Fruit fly (Drosophila melanogaster) whole organism, embryonic: ENCODE results near the gene Mtch.

ENCODE experiments used
- ATbp ChIP-seq: fragments of 200-800 bp; sonication (Bioruptor generic); optimal IDR thresholded peaks from 2 replicates; lab custom pipeline; 2017; ENCODE audit warnings: missing biosample characterization, mild to moderate bottlenecking, missing genetic modification characterization, missing genetic modification reagents
- Adf1 ChIP-seq: fragments of 200-800 bp; sonication (Bioruptor generic); IDR thresholded peaks from 2 replicates; pipeline ENCODE4 v1.3.6; 2022; ENCODE audit warnings: missing biosample characterization, missing genetic modification characterization
- Atf3 ChIP-seq: fragments of 200-800 bp; sonication (Bioruptor generic); optimal IDR thresholded peaks from 3 replicates; lab custom pipeline; 2016; ENCODE audit warnings: missing biosample characterization, missing genetic modification characterization
- CG10959 ChIP-seq: fragments of 200-800 bp; sonication (Bioruptor generic); IDR thresholded peaks from 2 replicates; pipeline ENCODE4 v1.3.6; 2022; ENCODE audit warnings: missing biosample characterization, missing genetic modification characterization
- CG11456 ChIP-seq: fragments of 200-800 bp; sonication (Bioruptor generic); IDR thresholded peaks from 3 replicates; pipeline ENCODE4 v1.3.6; 2022; ENCODE audit warnings: missing biosample characterization, missing genetic modification characterization
- CG1233 ChIP-seq: fragments of 200-800 bp; sonication (Bioruptor generic); optimal IDR thresholded peaks from 4 replicates; lab custom pipeline; 2018; ENCODE audit warnings: missing biosample characterization, mild to moderate bottlenecking, missing genetic modification characterization
- CG12769 ChIP-seq: fragments of 200-800 bp; sonication (Bioruptor generic); optimal IDR thresholded peaks from 2 replicates; lab custom pipeline; 2019; ENCODE audit warnings: missing biosample characterization, mild to moderate bottlenecking, missing genetic modification characterization, moderate library complexity
- CG13296 ChIP-seq: fragments of 200-800 bp; sonication (Bioruptor generic); optimal IDR thresholded peaks from 3 replicates; lab custom pipeline; 2018; ENCODE audit warnings: missing biosample characterization, mild to moderate bottlenecking, missing genetic modification characterization
- CG15601 ChIP-seq: fragments of 200-800 bp; sonication (Bioruptor generic); optimal IDR thresholded peaks from 3 replicates; lab custom pipeline; 2019; ENCODE audit warnings: missing biosample characterization, mild to moderate bottlenecking, missing genetic modification characterization, moderate library complexity
- CG16779 ChIP-seq: fragments of 200-800 bp; sonication (Bioruptor generic); IDR thresholded peaks from 2 replicates; pipeline ENCODE4 v1.3.6; 2022; ENCODE audit warnings: missing biosample characterization, missing genetic modification characterization
- CG17829 ChIP-seq: fragments of 200-800 bp; optimal IDR thresholded peaks from 2 replicates; lab custom pipeline; 2019; ENCODE audit warnings: missing biosample characterization, mild to moderate bottlenecking, missing genetic modification characterization, moderate library complexity
- CG1832 ChIP-seq: fragments of 200-800 bp; sonication (Bioruptor generic); optimal IDR thresholded peaks from 2 replicates; lab custom pipeline; 2017; ENCODE audit warnings: missing biosample characterization, mild to moderate bottlenecking, missing genetic modification characterization, inconsistent platforms
- CG2875 ChIP-seq: fragments of 200-800 bp; sonication (Bioruptor generic); optimal IDR thresholded peaks from 2 replicates; lab custom pipeline; 2017; ENCODE audit warnings: missing biosample characterization, mild to moderate bottlenecking, missing genetic modification characterization, missing genetic modification reagents
- CG3163 ChIP-seq: fragments of 200-800 bp; sonication (Bioruptor generic); optimal IDR thresholded peaks from 3 replicates; lab custom pipeline; 2016; ENCODE audit warnings: missing biosample characterization, missing genetic modification characterization
- CG32767 ChIP-seq: fragments of 200-800 bp; sonication (Bioruptor generic); IDR thresholded peaks from 2 replicates; pipeline ENCODE4 v1.3.6; 2022; ENCODE audit warnings: missing biosample characterization, missing genetic modification characterization
- CG34224 ChIP-seq: fragments of 200-800 bp; sonication (Bioruptor generic); IDR thresholded peaks from 3 replicates; pipeline ENCODE4 v1.3.6; 2022; ENCODE audit warnings: missing biosample characterization, missing genetic modification characterization; ENCODE audit not compliant: partially characterized antibody
- CG34422 ChIP-seq: fragments of 200-800 bp; sonication (Bioruptor generic); IDR thresholded peaks from 3 replicates; pipeline ENCODE4 v1.3.6; 2022; ENCODE audit warnings: missing biosample characterization, missing genetic modification characterization
- CG4617 ChIP-seq: fragments of 200-800 bp; sonication (Bioruptor generic); optimal IDR thresholded peaks from 3 replicates; lab custom pipeline; 2016; ENCODE audit warnings: missing biosample characterization, missing genetic modification characterization, borderline replicate concordance
- CG6654 ChIP-seq: fragments of 200-800 bp; sonication (Bioruptor generic); optimal IDR thresholded peaks from 2 replicates; lab custom pipeline; 2017; ENCODE audit warnings: missing biosample characterization, mild to moderate bottlenecking, missing genetic modification characterization
- CG7928 ChIP-seq: fragments of 200-800 bp; sonication (Bioruptor generic); optimal IDR thresholded peaks from 2 replicates; lab custom pipeline; 2017; ENCODE audit warnings: missing biosample characterization, mild to moderate bottlenecking, missing genetic modification characterization
- CG8359 ChIP-seq: fragments of 200-800 bp; sonication (Bioruptor generic); optimal IDR thresholded peaks from 2 replicates; lab custom pipeline; 2017; ENCODE audit warnings: missing biosample characterization, mild to moderate bottlenecking, missing genetic modification characterization, borderline replicate concordance
- CG9797 ChIP-seq: fragments of 200-800 bp; sonication (Bioruptor generic); optimal IDR thresholded peaks from 3 replicates; lab custom pipeline; 2018; ENCODE audit warnings: missing biosample characterization, mild to moderate bottlenecking, missing genetic modification characterization
- Dad ChIP-seq: fragments of 200-800 bp; sonication (Bioruptor generic); optimal IDR thresholded peaks from 3 replicates; lab custom pipeline; 2016; ENCODE audit warnings: missing biosample characterization, missing genetic modification characterization
- Dbx ChIP-seq: fragments of 200-800 bp; sonication (Bioruptor generic); IDR thresholded peaks from 3 replicates; pipeline ENCODE4 v1.3.6; 2022; ENCODE audit warnings: missing biosample characterization, missing genetic modification characterization
- Drgx ChIP-seq: fragments of 200-800 bp; sonication (Bioruptor generic); IDR thresholded peaks from 2 replicates; pipeline ENCODE4 v1.3.6; 2022; ENCODE audit warnings: missing biosample characterization, missing genetic modification characterization
- E2f1 ChIP-seq: fragments of 200-800 bp; sonication (Bioruptor generic); IDR thresholded peaks from 2 replicates; pipeline ENCODE4 v1.3.6; 2022; ENCODE audit warnings: missing biosample characterization, missing genetic modification characterization
- E2f2 ChIP-seq: fragments of 200-800 bp; sonication (Bioruptor generic); IDR thresholded peaks from 2 replicates; pipeline ENCODE4 v1.3.6; 2022; ENCODE audit warnings: missing biosample characterization, missing genetic modification characterization
- Ets65A ChIP-seq: fragments of 200-800 bp; sonication (Bioruptor generic); peaks from one replicate; lab custom pipeline; 2016; ENCODE audit warnings: missing biosample characterization, missing genetic modification characterization
- Gug ChIP-seq: fragments of 200-800 bp; sonication (Bioruptor generic); IDR thresholded peaks from 4 replicates; pipeline ENCODE4 v1.3.6; 2022; ENCODE audit warnings: missing biosample characterization, missing genetic modification characterization
- Max ChIP-seq: fragments of 200-800 bp; sonication (Bioruptor generic); optimal IDR thresholded peaks from 2 replicates; lab custom pipeline; 2016; ENCODE audit warnings: missing biosample characterization, mild to moderate bottlenecking, missing genetic modification characterization
- Optix ChIP-seq: fragments of 200-800 bp; sonication (Bioruptor generic); IDR thresholded peaks from 3 replicates; pipeline ENCODE4 v1.3.6; 2022; ENCODE audit warnings: missing biosample characterization, missing genetic modification characterization
- Trl ChIP-seq, 3 experiments: fragments of >200 bp in 2 of 3; fragments of 200-800 bp in 1 of 3; sonication (Bioruptor generic) in 1 of 3; optimal IDR thresholded peaks; 2 replicates in 1 of 3; 3 replicates in 2 of 3; lab custom pipeline; 2016 to 2017; ENCODE audit warnings: missing biosample characterization in 1 of 3, missing genetic modification characterization in 1 of 3
- ac ChIP-seq: fragments of 200-800 bp; sonication (Bioruptor generic); optimal IDR thresholded peaks from 3 replicates; lab custom pipeline; 2017; ENCODE audit warnings: missing biosample characterization, mild to moderate bottlenecking, missing genetic modification characterization
- amos ChIP-seq: fragments of 200-800 bp; sonication (Bioruptor generic); IDR thresholded peaks from 2 replicates; pipeline ENCODE4 v1.3.6; 2022; ENCODE audit warnings: missing biosample characterization, missing genetic modification characterization; ENCODE audit not compliant: partially characterized antibody
- cas ChIP-seq: fragments of 200-800 bp; sonication (Bioruptor generic); IDR thresholded peaks from 2 replicates; pipeline ENCODE4 v1.3.6; 2022; ENCODE audit warnings: missing biosample characterization, missing genetic modification characterization
- chm ChIP-seq: fragments of 200-800 bp; sonication (Bioruptor generic); IDR thresholded peaks from 2 replicates; pipeline ENCODE4 v1.3.6; 2022; ENCODE audit warnings: missing biosample characterization, missing genetic modification characterization
- chn ChIP-seq: fragments of 200-800 bp; sonication (Bioruptor generic); optimal IDR thresholded peaks from 2 replicates; lab custom pipeline; 2016; ENCODE audit warnings: missing biosample characterization, missing genetic modification characterization
- ci ChIP-seq: fragments of 200-800 bp; sonication (Bioruptor generic); IDR thresholded peaks from 3 replicates; pipeline ENCODE4 v1.3.6; 2022; ENCODE audit warnings: missing biosample characterization, missing genetic modification characterization
- ewg ChIP-seq: fragments of 200-800 bp; sonication (Bioruptor generic); optimal IDR thresholded peaks from 3 replicates; lab custom pipeline; 2017; ENCODE audit warnings: mild to moderate bottlenecking, missing biosample characterization, missing genetic modification reagents, missing genetic modification characterization
- eyg ChIP-seq: fragments of 200-800 bp; sonication (Bioruptor generic); optimal IDR thresholded peaks from 3 replicates; lab custom pipeline; 2016; ENCODE audit warnings: missing biosample characterization, missing genetic modification characterization
- jigr1 ChIP-seq: fragments of 200-800 bp; sonication (Bioruptor generic); IDR thresholded peaks from 3 replicates; pipeline ENCODE4 v1.3.6; 2022; ENCODE audit warnings: missing biosample characterization, missing genetic modification characterization
- kah ChIP-seq: fragments of 200-800 bp; sonication (Bioruptor generic); optimal IDR thresholded peaks from 2 replicates; lab custom pipeline; 2018; ENCODE audit warnings: missing biosample characterization, mild to moderate bottlenecking, missing genetic modification characterization
- kni ChIP-seq: fragments of 200-800 bp; sonication (Bioruptor generic); optimal IDR thresholded peaks from 3 replicates; lab custom pipeline; 2017; ENCODE audit warnings: mild to moderate bottlenecking, missing biosample characterization, missing genetic modification reagents, missing genetic modification characterization
- p53 ChIP-seq: fragments of 200-800 bp; sonication (Bioruptor generic); optimal IDR thresholded peaks from 2 replicates; lab custom pipeline; 2016; ENCODE audit warnings: missing biosample characterization, missing genetic modification characterization
- pho ChIP-seq: fragments of 200-800 bp; sonication (Bioruptor generic); optimal IDR thresholded peaks from 2 replicates; lab custom pipeline; 2016; ENCODE audit warnings: missing biosample characterization, missing genetic modification characterization
- rib ChIP-seq: fragments of 200-800 bp; sonication (Bioruptor generic); IDR thresholded peaks from 2 replicates; pipeline ENCODE4 v1.3.6; 2022; ENCODE audit warnings: missing biosample characterization, missing genetic modification characterization
- tna ChIP-seq: fragments of 200-800 bp; sonication (Bioruptor generic); IDR thresholded peaks from 2 replicates; pipeline ENCODE4 v1.3.6; 2022; ENCODE audit warnings: missing biosample characterization, missing genetic modification characterization; ENCODE audit not compliant: partially characterized antibody
- zen2 ChIP-seq: fragments of 200-800 bp; sonication (Bioruptor generic); IDR thresholded peaks from 3 replicates; pipeline ENCODE4 v1.3.6; 2022; ENCODE audit warnings: missing biosample characterization, missing genetic modification characterization; ENCODE audit not compliant: partially characterized antibody

Gene Mtch

dm6 chr3L:199050-199745, 14.8 kb downstream of the Mtch start (continued):
- no peak for TF ChIP-seq p53 (GFP tag; lab: Kevin White, UChicago)
- TF ChIP-seq CG16779 (GFP tag; lab: Robert Waterston, UW), result no peak
- no peak for TF ChIP-seq CG12769
- TF ChIP-seq jigr1 (GFP tag; lab: Robert Waterston, UW), result peak; percentile 48; the same call in 2 of the 3 replicates
- TF ChIP-seq CG15601 (tag; lab: Kevin White, UChicago), result no peak
- no peak for TF ChIP-seq eyg (GFP tag; lab: Kevin White, UChicago)
- TF ChIP-seq CG1233 (GFP tag; lab: Kevin White, UChicago), result no peak
- TF ChIP-seq cas (GFP tag; lab: Robert Waterston, UW), result 0 out of 2 replicates have a peak, but pooled peaks have one; percentile 5
- no peak for TF ChIP-seq CG8359
- TF ChIP-seq CG13296 (GFP tag; lab: Kevin White, UChicago), result no peak
- TF ChIP-seq CG9797 (GFP tag; lab: Kevin White, UChicago), result peak; percentile 13
- peak; percentile 33; the same call in 1 of the 2 replicates for TF ChIP-seq rib
- peak; percentile 98 for TF ChIP-seq CG34422 (GFP tag; lab: Robert Waterston, UW)
- TF ChIP-seq kni (GFP tag; lab: Kevin White, UChicago), result peak; percentile 13
- peak; percentile 42 for TF ChIP-seq Dad (GFP tag; lab: Kevin White, UChicago)
- peak; percentile 41; the same call in 1 of the 3 replicates for TF ChIP-seq zen2 (GFP tag; lab: Robert Waterston, UW)
- 0 out of 2 replicates have a peak, but pooled peaks have one; percentile 19 for TF ChIP-seq Drgx (GFP tag; lab: Robert Waterston, UW)
- TF ChIP-seq Ets65A, result peak; percentile 52
- TF ChIP-seq CG3163 (GFP tag; lab: Kevin White, UChicago), result no peak
- peak; percentile 25 for TF ChIP-seq CG17829 (tag; lab: Kevin White, UChicago)
- TF ChIP-seq chm (GFP tag; lab: Robert Waterston, UW), result peak; percentile 68; the same call in 1 of the 2 replicates
- TF ChIP-seq Max, result peak; percentile 16
- TF ChIP-seq CG11456 (GFP tag; lab: Robert Waterston, UW), result peak; percentile 53; the same call in 1 of the 3 replicates
- TF ChIP-seq Atf3 (GFP tag; lab: Kevin White, UChicago), result peak; percentile 23
- peak; percentile 98 for TF ChIP-seq CG4617 (GFP tag; lab: Kevin White, UChicago)
- TF ChIP-seq Trl (optimal IDR thresholded peaks at IDR 0.05; lab: Kevin White, UChicago), result no peak
- TF ChIP-seq Trl (GFP tag; optimal IDR thresholded peaks at IDR 0.05; lab: Kevin White, UChicago), result peak; percentile 36
- no peak for TF ChIP-seq CG6654
- TF ChIP-seq Optix, result no peak
- TF ChIP-seq ac (GFP tag; lab: Kevin White, UChicago), result peak; percentile 7
- TF ChIP-seq kah (GFP tag; lab: Kevin White, UChicago), result peak; percentile 83
- peak; percentile 84 for TF ChIP-seq chn (GFP tag; lab: Kevin White, UChicago)
- TF ChIP-seq E2f1 (GFP tag; lab: Robert Waterston, UW), result peak; percentile 57; the same call in 1 of the 2 replicates
- no peak for TF ChIP-seq CG10959 (GFP tag; lab: Robert Waterston, UW)
- TF ChIP-seq CG32767 (GFP tag; lab: Robert Waterston, UW), result peak; percentile 78
- peak; percentile 99 for TF ChIP-seq CG1832 (GFP tag; lab: Kevin White, UChicago)
- TF ChIP-seq tna (GFP tag; lab: Robert Waterston, UW), result 0 out of 2 replicates have a peak, but pooled peaks have one; percentile 26
- peak; percentile 42; the same call in 1 of the 3 replicates for TF ChIP-seq Dbx (GFP tag; lab: Robert Waterston, UW)
- no peak for TF ChIP-seq CG7928
- peak; percentile 28; the same call in 1 of the 4 replicates for TF ChIP-seq Gug (GFP tag; lab: Robert Waterston, UW)
- peak; percentile 33; the same call in 2 of the 3 replicates for TF ChIP-seq CG34224 (GFP tag; lab: Robert Waterston, UW)
- peak; percentile 18 for TF ChIP-seq CG2875 (GFP tag; lab: Kevin White, UChicago)
- peak; percentile 33 for TF ChIP-seq E2f2 (GFP tag; lab: Robert Waterston, UW)
- TF ChIP-seq ci (GFP tag; lab: Robert Waterston, UW), result peak; percentile 52; the same call in 1 of the 3 replicates
- peak; percentile 64 for TF ChIP-seq amos (GFP tag; lab: Robert Waterston, UW)
- TF ChIP-seq pho, result peak; percentile 2
- peak; percentile 63 for TF ChIP-seq ewg
- peak; percentile 24 for TF ChIP-seq ATbp (GFP tag; lab: Kevin White, UChicago)
- peak; percentile 42 for TF ChIP-seq Adf1 (GFP tag; lab: Robert Waterston, UW)
